Fruit fly (Drosophila melanogaster): ENCODE results near the gene CG10631.

- TF ChIP-seq CG8478 (optimal IDR thresholded peaks at IDR 0.05) (no peak), psq (optimal IDR thresholded peaks at IDR 0.05) (no peak), usp (GFP tag; optimal IDR thresholded peaks at IDR 0.05) (no peak), pan (optimal IDR thresholded peaks at IDR 0.05) (no peak), EcR (GFP tag; optimal IDR thresholded peaks at IDR 0.05) (no peak), Dll (optimal IDR thresholded peaks at IDR 0.05) (no peak)
Measured at dm6 chr2L:19750571-19750970, 6.1 kb downstream of the CG10631 start.

Data from whole organism.